Fruit fly (Drosophila melanogaster): ENCODE measurements around the gene nac.

nac gene

dm6 chr3R:8264302-8265080, 39.3 kb downstream of the nac start, which contains the start of the genes RPA1 and Mcm2 (continued):
- peak; percentile 38 for TF ChIP-seq ATbp (GFP tag; optimal IDR thresholded peaks at IDR 0.05)
- no peak for TF ChIP-seq gcm2 (GFP tag; optimal IDR thresholded peaks at IDR 0.05)
- peak; percentile 82 for TF ChIP-seq lmd (GFP tag; IDR thresholded peaks at IDR 0.05)
- TF ChIP-seq Awh (GFP tag; IDR thresholded peaks at IDR 0.05): peak; percentile 37; the same call in 1 of the 2 replicates
- no peak for TF ChIP-seq CkIIα-i1 (GFP tag; IDR thresholded peaks at IDR 0.05)
- TF ChIP-seq ems (GFP tag; optimal IDR thresholded peaks at IDR 0.05): no peak
- TF ChIP-seq Aef1 (GFP tag; IDR thresholded peaks at IDR 0.05): peak; percentile 87
- TF ChIP-seq gsb (GFP tag; IDR thresholded peaks at IDR 0.05): 0 out of 2 replicates have a peak, but pooled peaks have one; percentile 19
- TF ChIP-seq BtbVII (GFP tag; optimal IDR thresholded peaks at IDR 0.05): peak; percentile 55
- no peak for TF ChIP-seq lov (optimal IDR thresholded peaks at IDR 0.05)
- TF ChIP-seq lov (GFP tag; IDR thresholded peaks at IDR 0.05): no peak
- peak; percentile 76 for TF ChIP-seq Dp (GFP tag; optimal IDR thresholded peaks at IDR 0.05)
- peak; percentile 17 for TF ChIP-seq CG9876 (GFP tag; optimal IDR thresholded peaks at IDR 0.05)
- peak; percentile 10 for TF ChIP-seq tx (GFP tag; optimal IDR thresholded peaks at IDR 0.05)
- peak in 1 of 2 experiments; percentile 60 for TF ChIP-seq Hr51 (GFP tag; optimal IDR thresholded peaks at IDR 0.05)
- no peak for TF ChIP-seq Dad (GFP tag; optimal IDR thresholded peaks at IDR 0.05)
- TF ChIP-seq CG2875 (GFP tag; optimal IDR thresholded peaks at IDR 0.05): peak; percentile 28
- TF ChIP-seq CG10147 (GFP tag; optimal IDR thresholded peaks at IDR 0.05): peak; percentile 68
- peak; percentile 78 for TF ChIP-seq CG14441 (GFP tag; IDR thresholded peaks at IDR 0.05)
- TF ChIP-seq ssp (GFP tag; IDR thresholded peaks at IDR 0.05): peak; percentile 71
- TF ChIP-seq CG6254 (GFP tag; optimal IDR thresholded peaks at IDR 0.05): no peak
- TF ChIP-seq hth (optimal IDR thresholded peaks at IDR 0.05): no peak
- peak; percentile 47; the same call in 1 of the 2 replicates for TF ChIP-seq wor (GFP tag; IDR thresholded peaks at IDR 0.05)
- TF ChIP-seq cwo (GFP tag; optimal IDR thresholded peaks at IDR 0.05): peak; percentile 49
- peak; percentile 73; the same call in 1 of the 2 replicates for TF ChIP-seq ranshi (GFP tag; IDR thresholded peaks at IDR 0.05)
- peak; percentile 41 for TF ChIP-seq CG4617 (GFP tag; optimal IDR thresholded peaks at IDR 0.05; ENCODE audit: borderline replicate concordance)
- peak; percentile 85 for TF ChIP-seq CG2120 (GFP tag; optimal IDR thresholded peaks at IDR 0.05)
- TF ChIP-seq bcd (GFP tag; optimal IDR thresholded peaks at IDR 0.05): peak; percentile 83
- TF ChIP-seq Atf6 (GFP tag; IDR thresholded peaks at IDR 0.05): peak; percentile 50; the same call in 1 of the 2 replicates
- TF ChIP-seq fd64A (GFP tag; optimal IDR thresholded peaks at IDR 0.05): no peak
- TF ChIP-seq HHEX (GFP tag; optimal IDR thresholded peaks at IDR 0.05): peak; percentile 55
- TF ChIP-seq Deaf1 (tag; optimal IDR thresholded peaks at IDR 0.05): no peak
- TF ChIP-seq CG18262 (tag; optimal IDR thresholded peaks at IDR 0.05): peak; percentile 84
- TF ChIP-seq knrl (GFP tag; IDR thresholded peaks at IDR 0.05; ENCODE audit: partially characterized antibody): no peak; the same call in 2 of the 3 replicates
- no peak for TF ChIP-seq hbn (GFP tag; IDR thresholded peaks at IDR 0.05; ENCODE audit: partially characterized antibody)
- TF ChIP-seq Asciz (GFP tag; optimal IDR thresholded peaks at IDR 0.05): no peak
- peak; percentile 35 for TF ChIP-seq CG1529 (GFP tag; optimal IDR thresholded peaks at IDR 0.05)
- no peak for TF ChIP-seq h (optimal IDR thresholded peaks at IDR 0.05)
- TF ChIP-seq CG9797 (GFP tag; optimal IDR thresholded peaks at IDR 0.05): no peak
- peak; percentile 74 for TF ChIP-seq mam (GFP tag; optimal IDR thresholded peaks at IDR 0.05)
- no peak for TF ChIP-seq tap (tag; optimal IDR thresholded peaks at IDR 0.05)
- no peak; the same call in none of the 2 replicates for TF ChIP-seq Adf1 (GFP tag; IDR thresholded peaks at IDR 0.05)
- TF ChIP-seq sens (GFP tag): peak; percentile 91
- no peak for TF ChIP-seq Dip2 (GFP tag; IDR thresholded peaks at IDR 0.05)
- TF ChIP-seq CG17912 (GFP tag; optimal IDR thresholded peaks at IDR 0.05): no peak
- TF ChIP-seq CG9817 (tag; optimal IDR thresholded peaks at IDR 0.05): peak; percentile 80
- peak; percentile 38 for TF ChIP-seq salm (tag; optimal IDR thresholded peaks at IDR 0.05)
- peak; percentile 10 for TF ChIP-seq kah (GFP tag; optimal IDR thresholded peaks at IDR 0.05)
- peak; percentile 47 to 81 for TF ChIP-seq dpn (GFP tag; optimal IDR thresholded peaks at IDR 0.05)
- TF ChIP-seq CG33213 (GFP tag; optimal IDR thresholded peaks at IDR 0.05): no peak

All from whole organism, embryonic.